Fruit fly (Drosophila melanogaster): Measurements from ENCODE around the gene ich.

Gene ich

dm6 chr3R:8945502-8946324, 17.1 kb downstream of the ich start:
- TF ChIP-seq Mio (GFP tag; optimal IDR thresholded peaks at IDR 0.05) (no peak), h (GFP tag; optimal IDR thresholded peaks at IDR 0.05) (peak; percentile 81), brk (GFP tag; optimal IDR thresholded peaks at IDR 0.05) (peak; percentile 57), fru (GFP tag; optimal IDR thresholded peaks at IDR 0.05) (peak; percentile 86), ey (GFP tag; optimal IDR thresholded peaks at IDR 0.05) (peak; percentile 65), lola (GFP tag; optimal IDR thresholded peaks at IDR 0.05) (no peak), CG9705 (GFP tag; optimal IDR thresholded peaks at IDR 0.05) (peak; percentile 51), dl (GFP tag; optimal IDR thresholded peaks at IDR 0.05; ENCODE audit: insufficient read depth in 1 of 2, partially characterized antibody in 2 of 2) (no peak), Abd-B (GFP tag; optimal IDR thresholded peaks at IDR 0.05) (no peak), Rel (GFP tag; optimal IDR thresholded peaks at IDR 0.05) (peak; percentile 45), Rel (tag; optimal IDR thresholded peaks at IDR 0.05) (peak; percentile 18), dmrt93B (GFP tag; optimal IDR thresholded peaks at IDR 0.05) (peak; percentile 58), Dif (GFP tag; optimal IDR thresholded peaks at IDR 0.05; ENCODE audit: partially characterized antibody) (no peak), OdsH (GFP tag; optimal IDR thresholded peaks at IDR 0.05) (peak; percentile 86), sv (GFP tag; optimal IDR thresholded peaks at IDR 0.05) (peak; percentile 55), HLH106 (tag; optimal IDR thresholded peaks at IDR 0.05) (peak; percentile 84), foxo (GFP tag; optimal IDR thresholded peaks at IDR 0.05) (peak in 1 of 2 experiments; percentile 86), Hr78 (GFP tag; optimal IDR thresholded peaks at IDR 0.05) (no peak), CG32264 (GFP tag; optimal IDR thresholded peaks at IDR 0.05) (no peak), Hr83 (GFP tag; optimal IDR thresholded peaks at IDR 0.05; ENCODE audit: poor library complexity, severe bottlenecking) (no peak), GATAd (GFP tag; optimal IDR thresholded peaks at IDR 0.05) (no peak), tai (GFP tag; optimal IDR thresholded peaks at IDR 0.05) (peak; percentile 51), psq (GFP tag; optimal IDR thresholded peaks at IDR 0.05) (peak; percentile 83), Dfd (GFP tag; optimal IDR thresholded peaks at IDR 0.05) (no peak), dsf (GFP tag; optimal IDR thresholded peaks at IDR 0.05; ENCODE audit: borderline replicate concordance) (no peak), N (GFP tag; optimal IDR thresholded peaks at IDR 0.05) (no peak), br (GFP tag; optimal IDR thresholded peaks at IDR 0.05) (peak; percentile 70), Hnf4 (GFP tag; optimal IDR thresholded peaks at IDR 0.05) (peak; percentile 39), Jra (GFP tag; optimal IDR thresholded peaks at IDR 0.05) (no peak), pan (optimal IDR thresholded peaks at IDR 0.05) (no peak), jim (GFP tag; optimal IDR thresholded peaks at IDR 0.05) (no peak), Vsx2 (GFP tag; optimal IDR thresholded peaks at IDR 0.05; ENCODE audit: partially characterized antibody) (no peak), Myc (optimal IDR thresholded peaks at IDR 0.05) (no peak), rgr (GFP tag; optimal IDR thresholded peaks at IDR 0.05) (peak; percentile 83), woc (GFP tag; optimal IDR thresholded peaks at IDR 0.05) (peak; percentile 71), Sp1 (GFP tag; optimal IDR thresholded peaks at IDR 0.05) (peak; percentile 88), sage (GFP tag; optimal IDR thresholded peaks at IDR 0.05) (peak; percentile 60)

- no peak for TF ChIP-seq OdsH (GFP tag; optimal IDR thresholded peaks at IDR 0.05)
- no peak for TF ChIP-seq Hr78 (GFP tag; optimal IDR thresholded peaks at IDR 0.05)
- no peak for TF ChIP-seq CG9705 (GFP tag; optimal IDR thresholded peaks at IDR 0.05)
- no peak for TF ChIP-seq dl (GFP tag; optimal IDR thresholded peaks at IDR 0.05; ENCODE audit: insufficient read depth in 1 of 2, partially characterized antibody in 2 of 2)
- no peak for TF ChIP-seq Vsx2 (GFP tag; optimal IDR thresholded peaks at IDR 0.05; ENCODE audit: partially characterized antibody)
- TF ChIP-seq Abd-B (GFP tag; optimal IDR thresholded peaks at IDR 0.05), result no peak
- peak; percentile 21 for TF ChIP-seq br (GFP tag; optimal IDR thresholded peaks at IDR 0.05)
- TF ChIP-seq sv (GFP tag; optimal IDR thresholded peaks at IDR 0.05), result peak; percentile 63
- TF ChIP-seq HLH106 (tag; optimal IDR thresholded peaks at IDR 0.05), result peak; percentile 48
- TF ChIP-seq brk (GFP tag; optimal IDR thresholded peaks at IDR 0.05), result no peak
- peak; percentile 19 for TF ChIP-seq fru (GFP tag; optimal IDR thresholded peaks at IDR 0.05)
- TF ChIP-seq foxo (GFP tag; optimal IDR thresholded peaks at IDR 0.05), result peak in 1 of 2 experiments; percentile 52
- TF ChIP-seq Dfd (GFP tag; optimal IDR thresholded peaks at IDR 0.05), result no peak
- TF ChIP-seq rgr (GFP tag; optimal IDR thresholded peaks at IDR 0.05), result peak; percentile 47
- TF ChIP-seq Myc (optimal IDR thresholded peaks at IDR 0.05), result peak; percentile 35
- TF ChIP-seq tai (GFP tag; optimal IDR thresholded peaks at IDR 0.05), result peak; percentile 65
- TF ChIP-seq woc (GFP tag; optimal IDR thresholded peaks at IDR 0.05), result peak; percentile 91
- no peak for TF ChIP-seq Rel (GFP tag; optimal IDR thresholded peaks at IDR 0.05)
- peak; percentile 21 for TF ChIP-seq Rel (tag; optimal IDR thresholded peaks at IDR 0.05)
- peak; percentile 25 for TF ChIP-seq sage (GFP tag; optimal IDR thresholded peaks at IDR 0.05)
- TF ChIP-seq lola (GFP tag; optimal IDR thresholded peaks at IDR 0.05), result no peak
- peak; percentile 71 for TF ChIP-seq Hnf4 (GFP tag; optimal IDR thresholded peaks at IDR 0.05)
- no peak for TF ChIP-seq pan (optimal IDR thresholded peaks at IDR 0.05)
- no peak for TF ChIP-seq dmrt93B (GFP tag; optimal IDR thresholded peaks at IDR 0.05)
- TF ChIP-seq psq (GFP tag; optimal IDR thresholded peaks at IDR 0.05), result peak; percentile 21
- TF ChIP-seq usp (GFP tag; optimal IDR thresholded peaks at IDR 0.05), result no peak
- peak; percentile 77 for TF ChIP-seq Hr83 (GFP tag; optimal IDR thresholded peaks at IDR 0.05; ENCODE audit: poor library complexity, severe bottlenecking)
- peak; percentile 65 for TF ChIP-seq h (GFP tag; optimal IDR thresholded peaks at IDR 0.05)
- no peak for TF ChIP-seq Sp1 (GFP tag; optimal IDR thresholded peaks at IDR 0.05)
- no peak for TF ChIP-seq Jra (GFP tag; optimal IDR thresholded peaks at IDR 0.05)
- TF ChIP-seq Dif (GFP tag; optimal IDR thresholded peaks at IDR 0.05; ENCODE audit: partially characterized antibody), result no peak
- TF ChIP-seq jim (GFP tag; optimal IDR thresholded peaks at IDR 0.05), result no peak
- TF ChIP-seq Mio (GFP tag; optimal IDR thresholded peaks at IDR 0.05), result no peak
- no peak for TF ChIP-seq GATAd (GFP tag; optimal IDR thresholded peaks at IDR 0.05)
- no peak for TF ChIP-seq dsf (GFP tag; optimal IDR thresholded peaks at IDR 0.05; ENCODE audit: borderline replicate concordance)
- no peak for TF ChIP-seq N (GFP tag; optimal IDR thresholded peaks at IDR 0.05)
- peak; percentile 14 for TF ChIP-seq ey (GFP tag; optimal IDR thresholded peaks at IDR 0.05)
- TF ChIP-seq CrebA (GFP tag; optimal IDR thresholded peaks at IDR 0.05; ENCODE audit: borderline replicate concordance), result no peak
- TF ChIP-seq CG32264 (GFP tag; optimal IDR thresholded peaks at IDR 0.05), result no peak
Observed at dm6 chr3R:8944866-8945265, 18.0 kb downstream of the ich start, which contains the start of gene CG11964. Gene CG11964 (minus strand): TSS chr3R:8945020.
